Fruit fly (Drosophila melanogaster): ENCODE data around the gene CG12395.

The CG12395 gene

DNA sequence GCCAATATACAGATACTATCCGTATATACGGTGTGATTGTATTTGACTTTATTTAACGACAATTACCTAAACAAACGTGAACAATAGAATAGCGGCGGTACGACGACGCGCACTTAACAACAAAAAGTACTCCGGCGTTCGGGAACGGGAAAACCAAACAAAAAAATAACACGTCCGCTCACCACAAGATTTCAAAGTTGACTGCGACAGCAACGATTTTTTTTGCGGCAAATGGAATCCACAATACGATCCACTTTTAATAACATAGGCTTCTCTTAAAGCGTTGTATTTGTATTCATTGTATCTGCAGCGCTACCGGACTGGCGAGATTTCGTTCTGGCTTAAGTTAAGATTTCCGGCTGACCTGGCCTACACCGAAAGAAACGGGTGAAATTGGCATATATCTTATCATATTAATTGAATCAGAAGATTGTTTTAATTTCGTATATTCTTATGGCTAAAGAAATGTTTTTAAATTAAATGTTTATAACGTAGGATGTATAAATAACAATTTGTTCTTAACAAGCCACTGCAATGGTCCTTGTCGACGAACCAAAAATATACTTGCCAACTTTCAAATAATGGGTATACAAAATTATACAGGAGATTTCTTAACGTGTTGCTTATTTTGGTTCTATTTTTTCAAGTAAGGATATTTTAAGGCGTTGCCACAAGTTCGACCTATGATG is 42.2 kb upstream of the CG12395 start, which contains the start of the genes CG42353 and CG42354 (continued):
- TF ChIP-seq CG9609 (GFP tag; optimal IDR thresholded peaks at IDR 0.05): peak; percentile 96
- TF ChIP-seq Eip74EF (GFP tag; optimal IDR thresholded peaks at IDR 0.05): peak in 1 of 2 experiments; percentile 96
- peak; percentile 89 for TF ChIP-seq CG9876 (GFP tag; optimal IDR thresholded peaks at IDR 0.05)
- peak; percentile 98 for TF ChIP-seq CG17361 (GFP tag; IDR thresholded peaks at IDR 0.05)
- TF ChIP-seq CG17186 (GFP tag; optimal IDR thresholded peaks at IDR 0.05): peak; percentile 79
- TF ChIP-seq CG8290 (GFP tag; optimal IDR thresholded peaks at IDR 0.05): peak; percentile 81
- TF ChIP-seq CG8290 (tag; optimal IDR thresholded peaks at IDR 0.05): peak; percentile 78 to 88
- peak; percentile 93 for TF ChIP-seq CG12942 (GFP tag; optimal IDR thresholded peaks at IDR 0.05)
- peak; percentile 95 for TF ChIP-seq stc (GFP tag; IDR thresholded peaks at IDR 0.05)
- peak; percentile 90 for TF ChIP-seq cwo (GFP tag; optimal IDR thresholded peaks at IDR 0.05)
- TF ChIP-seq slou (GFP tag; optimal IDR thresholded peaks at IDR 0.05): peak; percentile 90
- peak; percentile 96 for TF ChIP-seq shn (GFP tag; optimal IDR thresholded peaks at IDR 0.05)
- TF ChIP-seq zfh2 (GFP tag; optimal IDR thresholded peaks at IDR 0.05): peak; percentile 93
- peak; percentile 92 for TF ChIP-seq danr (GFP tag; IDR thresholded peaks at IDR 0.05)
- TF ChIP-seq Deaf1 (tag; optimal IDR thresholded peaks at IDR 0.05): peak; percentile 73
- TF ChIP-seq Sry-β (GFP tag; optimal IDR thresholded peaks at IDR 0.05): peak; percentile 59
- TF ChIP-seq Med (GFP tag): peak; percentile 96
- peak; percentile 90 for TF ChIP-seq sug (tag; optimal IDR thresholded peaks at IDR 0.05)
- TF ChIP-seq Dbx (GFP tag; IDR thresholded peaks at IDR 0.05): peak; percentile 94
- TF ChIP-seq org-1 (GFP tag; optimal IDR thresholded peaks at IDR 0.05): peak; percentile 93
- TF ChIP-seq CG30020 (tag; optimal IDR thresholded peaks at IDR 0.05): peak; percentile 76
- TF ChIP-seq zen (tag; optimal IDR thresholded peaks at IDR 0.05): peak; percentile 97
- peak; percentile 37 for TF ChIP-seq ash1 (GFP tag; optimal IDR thresholded peaks at IDR 0.05)
- TF ChIP-seq ATbp (GFP tag; optimal IDR thresholded peaks at IDR 0.05): peak; percentile 93
- peak; percentile 94 for TF ChIP-seq CG13894 (tag; optimal IDR thresholded peaks at IDR 0.05)
- TF ChIP-seq CG6689 (GFP tag; IDR thresholded peaks at IDR 0.05): peak; percentile 95
- peak; percentile 48; the same call in 1 of the 2 replicates for TF ChIP-seq amos (GFP tag; IDR thresholded peaks at IDR 0.05; ENCODE audit: partially characterized antibody)
- TF ChIP-seq CG1832 (GFP tag; optimal IDR thresholded peaks at IDR 0.05): no peak
- peak; percentile 90 for TF ChIP-seq Awh (GFP tag; IDR thresholded peaks at IDR 0.05)
- TF ChIP-seq ase (GFP tag; IDR thresholded peaks at IDR 0.05): peak; percentile 88
- peak; percentile 97 for TF ChIP-seq CG8924 (tag; optimal IDR thresholded peaks at IDR 0.05)
- TF ChIP-seq hkb (optimal IDR thresholded peaks at IDR 0.05): no peak
- peak; percentile 96 for TF ChIP-seq hkb (GFP tag; IDR thresholded peaks at IDR 0.05)
- TF ChIP-seq NK7.1 (GFP tag; optimal IDR thresholded peaks at IDR 0.05): peak; percentile 65
- TF ChIP-seq CG3838 (GFP tag; optimal IDR thresholded peaks at IDR 0.05): peak; percentile 89
- no peak for TF ChIP-seq prd (optimal IDR thresholded peaks at IDR 0.05)
- TF ChIP-seq prd (GFP tag; IDR thresholded peaks at IDR 0.05): peak; percentile 96
- TF ChIP-seq Optix (GFP tag; IDR thresholded peaks at IDR 0.05): peak; percentile 86; the same call in 2 of the 3 replicates
- peak; percentile 90 for TF ChIP-seq CG3163 (GFP tag; optimal IDR thresholded peaks at IDR 0.05)
- peak; percentile 27 for TF ChIP-seq pzg (GFP tag; optimal IDR thresholded peaks at IDR 0.05)
- peak; percentile 83 for TF ChIP-seq CG31365 (tag; optimal IDR thresholded peaks at IDR 0.05)
- TF ChIP-seq Ravus (GFP tag; IDR thresholded peaks at IDR 0.05): peak; percentile 79
- TF ChIP-seq maf-S (GFP tag; optimal IDR thresholded peaks at IDR 0.05): peak; percentile 92
- peak; percentile 96 for TF ChIP-seq row (GFP tag; IDR thresholded peaks at IDR 0.05)
- TF ChIP-seq Spps (tag; optimal IDR thresholded peaks at IDR 0.05): peak; percentile 96
- TF ChIP-seq z (GFP tag; IDR thresholded peaks at IDR 0.05): no peak; the same call in 2 of the 3 replicates
- TF ChIP-seq Ada2b (GFP tag; IDR thresholded peaks at IDR 0.05): peak; percentile 92
- peak; percentile 43 for TF ChIP-seq CG9797 (GFP tag; optimal IDR thresholded peaks at IDR 0.05)
- TF ChIP-seq CG2116 (GFP tag; optimal IDR thresholded peaks at IDR 0.05): peak; percentile 85
- peak; percentile 93 for TF ChIP-seq CG6254 (GFP tag; optimal IDR thresholded peaks at IDR 0.05)
- peak; percentile 96 for TF ChIP-seq Hr3 (GFP tag; optimal IDR thresholded peaks at IDR 0.05)
